Worm (Caenorhabditis elegans) whole organism, L4 larva: Measurements from ENCODE around the gene F59A6.3.
A peak's percentile ranks its signal among the peaks of the same experiment; 100 is the strongest.

Experiments
- D1046.2 ChIP-seq: fragments of 200-800 bp; sonication (Bioruptor generic); IDR thresholded peaks from 2 replicates; pipeline ENCODE4 v1.3.6; 2022; ENCODE audit warnings: missing genetic modification characterization, missing compliant biosample characterization
- F10B5.3 ChIP-seq: sonication (generic microtip); optimal IDR thresholded peaks from 2 replicates; lab custom pipeline; 2016; ENCODE audit warnings: mild to moderate bottlenecking, missing genetic modification characterization, missing compliant biosample characterization
- F26F4.8 ChIP-seq: fragments of 200-800 bp; sonication (Bioruptor generic); conservative IDR thresholded peaks from 2 replicates; pipeline ENCODE4 v1.3.6; 2022; ENCODE audit warnings: missing genetic modification characterization, missing compliant biosample characterization
- F44E2.7 ChIP-seq: fragments of 200-800 bp; sonication (Bioruptor generic); IDR thresholded peaks from 2 replicates; pipeline ENCODE4 v2.1.2; 2022; ENCODE audit warnings: missing genetic modification characterization, missing compliant biosample characterization
- T20F7.1 ChIP-seq: fragments of 200-800 bp; sonication (Bioruptor generic); optimal IDR thresholded peaks from 2 replicates; lab custom pipeline; 2018; ENCODE audit warnings: mild to moderate bottlenecking, missing genetic modification characterization, missing compliant biosample characterization
- Y48G9A.11 ChIP-seq: fragments of 200-800 bp; sonication (Bioruptor generic); IDR thresholded peaks from 2 replicates; pipeline ENCODE4 v1.3.6; 2022; ENCODE audit warnings: missing genetic modification reagents, missing genetic modification characterization, missing compliant biosample characterization
- ZK337.2 ChIP-seq: fragments of 200-800 bp; sonication (Bioruptor generic); IDR thresholded peaks from 2 replicates; pipeline ENCODE4 v1.3.6; 2022; ENCODE audit warnings: missing genetic modification reagents, missing genetic modification characterization, missing compliant biosample characterization
- aha-1 ChIP-seq: fragments of 150-350 bp; peaks from one replicate; lab custom pipeline; 2014; ENCODE audit warnings: missing biosample characterization, missing genetic modification characterization
- ceh-32 ChIP-seq: sonication (generic microtip); optimal IDR thresholded peaks from 2 replicates; lab custom pipeline; 2016; ENCODE audit warnings: mild to moderate bottlenecking, missing genetic modification characterization, missing compliant biosample characterization; ENCODE audit not compliant: poor library complexity
- ceh-44 ChIP-seq: fragments of 200-800 bp; sonication (Bioruptor generic); IDR thresholded peaks from 2 replicates; pipeline ENCODE4 v1.3.6; 2022; ENCODE audit warnings: missing genetic modification reagents, missing genetic modification characterization, missing compliant biosample characterization
- ces-1 ChIP-seq: fragments of 150-350 bp; sonication (generic microtip); optimal IDR thresholded peaks from 4 replicates; lab custom pipeline; 2014; ENCODE audit warnings: missing biosample characterization, missing genetic modification reagents, missing genetic modification characterization
- cey-2 ChIP-seq: sonication (generic microtip); optimal IDR thresholded peaks from 3 replicates; lab custom pipeline; 2017; ENCODE audit warnings: missing genetic modification characterization, mild to moderate bottlenecking, missing compliant biosample characterization, antibody characterized with exemption, borderline replicate concordance; ENCODE audit not compliant: insufficient read depth
- daf-12 ChIP-seq: fragments of 150-350 bp; optimal IDR thresholded peaks from 2 replicates; lab custom pipeline; 2014; ENCODE audit warnings: missing biosample characterization, missing genetic modification reagents, missing genetic modification characterization
- daf-16 ChIP-seq, 3 experiments: sonication (generic microtip); optimal IDR thresholded peaks; 2 replicates each; lab custom pipeline; 2016 to 2017; ENCODE audit warnings: missing genetic modification characterization in 3 of 3, missing genetic modification reagents in 3 of 3, mild to moderate bottlenecking in 2 of 3, missing compliant biosample characterization in 2 of 3, missing biosample characterization in 1 of 3, moderate library complexity in 1 of 3
- daf-19 ChIP-seq: fragments of 200-800 bp; sonication (Bioruptor generic); conservative IDR thresholded peaks from 2 replicates; pipeline ENCODE4 v1.3.6; 2022; ENCODE audit warnings: missing genetic modification characterization, missing compliant biosample characterization
- daf-8 ChIP-seq: fragments of 200-800 bp; sonication (Bioruptor generic); IDR thresholded peaks from 2 replicates; pipeline ENCODE4 v1.3.6; 2022; ENCODE audit warnings: missing genetic modification characterization, missing compliant biosample characterization
- dmd-6 ChIP-seq: fragments of 200-800 bp; sonication (Bioruptor generic); IDR thresholded peaks from 2 replicates; pipeline ENCODE4 v1.3.6; 2022; ENCODE audit warnings: missing genetic modification reagents, missing genetic modification characterization, missing compliant biosample characterization
- dmd-9 ChIP-seq: fragments of 200-800 bp; sonication (Bioruptor generic); IDR thresholded peaks from 2 replicates; pipeline ENCODE4 v1.3.6; 2022; ENCODE audit warnings: missing genetic modification reagents, missing genetic modification characterization, missing compliant biosample characterization
- fkh-10 ChIP-seq: fragments of 150-350 bp; optimal IDR thresholded peaks from 2 replicates; lab custom pipeline; 2014; ENCODE audit warnings: missing biosample characterization, missing genetic modification reagents, missing genetic modification characterization
- hlh-11 ChIP-seq: fragments of 200-800 bp; sonication (Bioruptor generic); optimal IDR thresholded peaks from 2 replicates; lab custom pipeline; 2018; ENCODE audit warnings: mild to moderate bottlenecking, missing genetic modification characterization, missing compliant biosample characterization
- hlh-30 ChIP-seq: sonication (generic microtip); optimal IDR thresholded peaks from 2 replicates; lab custom pipeline; 2017; ENCODE audit warnings: antibody characterized with exemption, mild to moderate bottlenecking, missing genetic modification characterization, missing compliant biosample characterization; ENCODE audit not compliant: insufficient read depth
- jun-1 ChIP-seq: fragments of 150-350 bp; optimal IDR thresholded peaks from 2 replicates; lab custom pipeline; 2014; ENCODE audit warnings: missing biosample characterization, missing genetic modification reagents, missing genetic modification characterization
- lin-39 ChIP-seq: fragments of 150-350 bp; optimal IDR thresholded peaks from 2 replicates; lab custom pipeline; 2014; ENCODE audit warnings: missing biosample characterization, missing genetic modification reagents, missing genetic modification characterization
- lir-3 ChIP-seq: sonication (generic microtip); optimal IDR thresholded peaks from 2 replicates; lab custom pipeline; 2016; ENCODE audit warnings: mild to moderate bottlenecking, missing genetic modification characterization, missing compliant biosample characterization
- lsy-2 ChIP-seq, 2 experiments: fragments of 150-350 bp in 1 of 2; sonication (generic microtip) in 1 of 2; optimal IDR thresholded peaks; 2 replicates each; lab custom pipeline; 2014 to 2017; ENCODE audit warnings: missing biosample characterization in 2 of 2, missing genetic modification characterization in 2 of 2
- madf-5 ChIP-seq, 2 experiments: fragments of 200-800 bp; sonication (Bioruptor generic); IDR thresholded peaks; 2 replicates each; pipeline ENCODE4 v1.3.6; 2022; ENCODE audit warnings: missing compliant biosample characterization in 2 of 2, missing genetic modification characterization in 2 of 2
- mep-1 ChIP-seq: fragments of 150-350 bp; sonication (generic microtip); optimal IDR thresholded peaks from 3 replicates; lab custom pipeline; 2014; ENCODE audit warnings: missing biosample characterization, missing genetic modification characterization
- nhr-11 ChIP-seq: fragments of 150-350 bp; optimal IDR thresholded peaks from 2 replicates; lab custom pipeline; 2014; ENCODE audit warnings: missing biosample characterization, missing genetic modification characterization
- nhr-25 ChIP-seq: sonication (generic microtip); optimal IDR thresholded peaks from 2 replicates; lab custom pipeline; 2017; ENCODE audit warnings: missing genetic modification characterization, mild to moderate bottlenecking, missing compliant biosample characterization, antibody characterized with exemption, moderate library complexity, borderline replicate concordance; ENCODE audit not compliant: insufficient read depth
- nhr-41 ChIP-seq: fragments of 200-800 bp; sonication (Bioruptor generic); IDR thresholded peaks from 2 replicates; pipeline ENCODE4 v1.3.6; 2022; ENCODE audit warnings: missing genetic modification reagents, missing genetic modification characterization, missing compliant biosample characterization
- nhr-48 ChIP-seq: sonication (generic microtip); optimal IDR thresholded peaks from 2 replicates; lab custom pipeline; 2016; ENCODE audit warnings: mild to moderate bottlenecking, missing genetic modification characterization, missing compliant biosample characterization
- nhr-77 ChIP-seq: fragments of 150-350 bp; optimal IDR thresholded peaks from 2 replicates; lab custom pipeline; 2014; ENCODE audit warnings: missing biosample characterization, missing genetic modification characterization
- pha-4 ChIP-seq, 2 experiments: fragments of 150-350 bp in 1 of 2; fragments of 200-800 bp in 1 of 2; sonication (Bioruptor generic) in 1 of 2; IDR thresholded peaks in 1 of 2; optimal IDR thresholded peaks in 1 of 2; 2 replicates each; pipeline versions ENCODE4 v1.3.6 to Lab custom; 2014 to 2022; ENCODE audit warnings: missing genetic modification characterization in 2 of 2, missing genetic modification reagents in 2 of 2, missing biosample characterization in 1 of 2, missing compliant biosample characterization in 1 of 2
- php-3 ChIP-seq: fragments of 200-800 bp; sonication (Bioruptor generic); IDR thresholded peaks from 2 replicates; pipeline ENCODE4 v1.3.6; 2022; ENCODE audit warnings: missing genetic modification reagents, missing genetic modification characterization, missing compliant biosample characterization
- saeg-2 ChIP-seq: fragments of 200-800 bp; sonication (Bioruptor generic); IDR thresholded peaks from 2 replicates; pipeline ENCODE4 v1.3.6; 2022; ENCODE audit warnings: missing genetic modification reagents, missing genetic modification characterization, missing compliant biosample characterization
- skn-1 ChIP-seq: fragments of 150-350 bp; optimal IDR thresholded peaks from 2 replicates; lab custom pipeline; 2014; ENCODE audit warnings: missing biosample characterization, missing genetic modification characterization
- snpc-1.2 ChIP-seq: fragments of 200-800 bp; sonication (Bioruptor generic); IDR thresholded peaks from 2 replicates; pipeline ENCODE4 v1.3.6; 2022; ENCODE audit warnings: missing genetic modification reagents, missing genetic modification characterization, missing compliant biosample characterization
- snpc-4 ChIP-seq: fragments of 150-350 bp; optimal IDR thresholded peaks from 2 replicates; lab custom pipeline; 2014; ENCODE audit warnings: missing biosample characterization, missing genetic modification characterization
- spr-3 ChIP-seq: fragments of 200-800 bp; sonication (Bioruptor generic); optimal IDR thresholded peaks from 2 replicates; lab custom pipeline; 2018; ENCODE audit warnings: mild to moderate bottlenecking, missing genetic modification characterization, missing compliant biosample characterization
- tra-1 ChIP-seq: fragments of 200-800 bp; sonication (Bioruptor generic); IDR thresholded peaks from 2 replicates; pipeline ENCODE4 v1.3.6; 2022; ENCODE audit warnings: missing genetic modification reagents, missing genetic modification characterization, missing compliant biosample characterization
- unc-62 ChIP-seq, 3 experiments: fragments of 150-350 bp in 1 of 3; sonication (generic microtip); optimal IDR thresholded peaks in 2 of 3; peaks in 1 of 3; 1 replicate in 1 of 3; 2 replicates in 2 of 3; lab custom pipeline; 2014 to 2017; ENCODE audit warnings: missing biosample characterization in 3 of 3, missing genetic modification characterization in 3 of 3, missing genetic modification reagents in 3 of 3, missing genotype in 1 of 3
- zag-1 ChIP-seq: fragments of 150-350 bp; optimal IDR thresholded peaks from 2 replicates; lab custom pipeline; 2014; ENCODE audit warnings: missing biosample characterization, missing genetic modification characterization
- zfp-2 ChIP-seq: sonication (generic microtip); optimal IDR thresholded peaks from 2 replicates; lab custom pipeline; 2016; ENCODE audit warnings: mild to moderate bottlenecking, missing genetic modification characterization, missing compliant biosample characterization
- zfp-3 ChIP-seq: fragments of 200-800 bp; sonication (Bioruptor generic); conservative IDR thresholded peaks from 2 replicates; pipeline ENCODE4 v1.3.6; 2022; ENCODE audit warnings: missing genetic modification reagents, missing genetic modification characterization, missing compliant biosample characterization
- zip-11 ChIP-seq: fragments of 200-800 bp; sonication (Bioruptor generic); IDR thresholded peaks from 2 replicates; pipeline ENCODE4 v1.3.6; 2022; ENCODE audit warnings: missing genetic modification characterization, missing compliant biosample characterization
- zip-2 ChIP-seq: fragments of 150-350 bp; optimal IDR thresholded peaks from 2 replicates; lab custom pipeline; 2014; ENCODE audit warnings: missing biosample characterization, missing genetic modification characterization
- ztf-11 ChIP-seq: fragments of 150-350 bp; optimal IDR thresholded peaks from 2 replicates; lab custom pipeline; 2014; ENCODE audit warnings: missing biosample characterization, missing genetic modification characterization

Gene F59A6.3

DNA sequence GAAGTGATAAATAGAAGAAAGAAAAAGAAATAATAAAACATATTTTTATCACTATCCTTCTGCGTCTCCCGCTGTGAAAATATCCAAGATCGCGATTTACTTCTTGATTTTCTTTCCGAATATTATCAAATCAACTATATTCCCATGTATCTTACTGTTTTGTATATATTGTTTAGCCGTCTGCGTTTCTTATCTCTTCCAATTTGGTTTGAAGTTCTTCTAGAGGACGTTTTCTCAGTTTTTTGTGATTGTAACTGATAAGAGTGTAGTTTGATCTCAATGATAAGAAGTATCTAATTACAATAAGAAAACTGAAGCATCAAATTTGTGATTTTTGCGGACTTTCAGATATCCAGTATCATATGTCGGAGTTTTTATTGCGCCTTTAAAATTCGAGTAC lies 47.4 kb upstream of the F59A6.3 start (continued):
- no peak for TF ChIP-seq snpc-1.2 (GFP tag; lab: Robert Waterston, UW)
- TF ChIP-seq nhr-77 = peak; percentile 31
- no peak for TF ChIP-seq lsy-2 (tag; optimal IDR thresholded peaks at IDR 0.05; lab: Kevin White, UChicago)
- no peak for TF ChIP-seq F44E2.7 (GFP tag; lab: Robert Waterston, UW)
- TF ChIP-seq tra-1 (GFP tag; lab: Robert Waterston, UW) = no peak
- no peak for TF ChIP-seq zip-11
- TF ChIP-seq snpc-4 (tag; lab: Kevin White, UChicago) = no peak
- no peak for TF ChIP-seq jun-1 (tag; lab: Kevin White, UChicago)
- TF ChIP-seq madf-5 (GFP tag; IDR thresholded peaks at IDR 0.05; lab: Robert Waterston, UW) = no peak
- TF ChIP-seq lir-3 (tag; lab: Kevin White, UChicago) = no peak
- no peak for TF ChIP-seq T20F7.1 (GFP tag; lab: Kevin White, UChicago)
- TF ChIP-seq Y48G9A.11 = no peak
- no peak for TF ChIP-seq zip-2
- no peak for TF ChIP-seq fkh-10 (GFP tag; lab: Kevin White, UChicago)
- TF ChIP-seq F10B5.3 (tag; lab: Kevin White, UChicago) = no peak
- TF ChIP-seq ces-1 (GFP tag; lab: Kevin White, UChicago) = no peak
- TF ChIP-seq, all 104 proteins: peak for 7

DNA sequence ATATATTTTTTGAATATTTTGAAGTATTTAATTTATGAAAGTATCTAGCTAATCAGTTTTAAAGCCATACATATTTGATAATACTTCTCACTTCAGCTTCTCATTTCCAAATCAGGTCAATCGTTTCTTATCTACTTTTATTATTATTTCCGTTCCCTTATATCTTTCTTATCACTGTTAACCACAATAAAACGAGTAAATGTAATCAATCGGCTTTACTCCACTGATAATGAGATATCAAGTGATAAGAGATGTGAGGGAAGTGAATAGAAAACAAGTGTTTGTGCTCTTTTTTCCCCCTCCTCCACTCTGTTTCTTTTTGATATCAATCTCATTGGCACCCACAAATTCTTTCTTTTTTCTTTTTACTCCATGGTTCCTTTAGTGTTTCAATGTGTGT lies 41.6 kb upstream of the F59A6.3 start:
- TF ChIP-seq hlh-30 (no peak), nhr-77 (no peak), php-3 (peak; percentile 59), lin-39 (tag; lab: Kevin White, UChicago) (no peak), daf-16 (GFP tag; optimal IDR thresholded peaks at IDR 0.05; lab: Kevin White, UChicago) (no peak), daf-16 (tag; optimal IDR thresholded peaks at IDR 0.05; lab: Kevin White, UChicago) (peak; percentile 31), lsy-2 (tag; optimal IDR thresholded peaks at IDR 0.05; lab: Kevin White, UChicago) (no peak), D1046.2 (GFP tag; lab: Robert Waterston, UW) (no peak), skn-1 (tag; lab: Kevin White, UChicago) (no peak), F26F4.8 (GFP tag; lab: Robert Waterston, UW) (no peak), saeg-2 (no peak), cey-2 (tag; lab: Kevin White, UChicago) (no peak), daf-19 (no peak), daf-8 (no peak), ztf-11 (tag; lab: Kevin White, UChicago) (no peak), spr-3 (GFP tag; lab: Kevin White, UChicago) (no peak), nhr-48 (tag; lab: Kevin White, UChicago) (no peak), zfp-2 (tag; lab: Kevin White, UChicago) (no peak), hlh-11 (peak; percentile 14), F10B5.3 (tag; lab: Kevin White, UChicago) (no peak), daf-12 (no peak), zag-1 (tag; lab: Kevin White, UChicago) (no peak), nhr-11 (tag; lab: Kevin White, UChicago) (no peak), ceh-32 (tag; lab: Kevin White, UChicago) (no peak), dmd-9 (GFP tag; lab: Robert Waterston, UW) (no peak), ceh-44 (no peak), dmd-6 (GFP tag; lab: Robert Waterston, UW) (no peak), zfp-3 (no peak), ZK337.2 (GFP tag; lab: Robert Waterston, UW) (no peak), aha-1 (no peak), F44E2.7 (GFP tag; lab: Robert Waterston, UW) (no peak), nhr-41 (GFP tag; lab: Robert Waterston, UW) (no peak), jun-1 (tag; lab: Kevin White, UChicago) (no peak), mep-1 (tag; lab: Kevin White, UChicago) (no peak), pha-4 (GFP tag; IDR thresholded peaks at IDR 0.05; lab: Robert Waterston, UW) (no peak), pha-4 (tag; optimal IDR thresholded peaks at IDR 0.05; lab: Kevin White, UChicago) (no peak), tra-1 (GFP tag; lab: Robert Waterston, UW) (no peak), nhr-25 (tag; lab: Kevin White, UChicago) (no peak), lir-3 (tag; lab: Kevin White, UChicago) (no peak), unc-62 (GFP tag; optimal IDR thresholded peaks at IDR 0.05 in 1 of 2; lab: Kevin White, UChicago) (no peak), unc-62 (tag; optimal IDR thresholded peaks at IDR 0.05; lab: Kevin White, UChicago) (no peak)
